Worm (Caenorhabditis elegans): Measurements from ENCODE around the gene nhr-38.

nhr-38 gene

ce11 chrIV:9709887-9710286 is at the start of gene nhr-38:
Gene nhr-38 (plus strand): TSS chrIV:9710187.
- TF ChIP-seq spr-3 (GFP tag; optimal IDR thresholded peaks at IDR 0.05) (no peak), nhr-42 (GFP tag; IDR thresholded peaks at IDR 0.05) (no peak), unc-62 (GFP tag; optimal IDR thresholded peaks at IDR 0.05 in 1 of 2) (peak in 1 of 2 experiments; percentile 41), unc-62 (tag; optimal IDR thresholded peaks at IDR 0.05) (no peak)

ce11 chrIV:9667084-9667483 is 42.9 kb upstream of the nhr-38 start:
- TF ChIP-seq nhr-10 (tag; optimal IDR thresholded peaks at IDR 0.05) (peak; percentile 28), dmd-6 (GFP tag; IDR thresholded peaks at IDR 0.05) (no peak), aha-1 (tag) (peak; percentile 81)

ce11 chrIV:9668103-9668672 is 41.8 kb upstream of the nhr-38 start:
- TF ChIP-seq T20F7.1 (GFP tag; optimal IDR thresholded peaks at IDR 0.05) (no peak), dmd-6 (GFP tag; IDR thresholded peaks at IDR 0.05) (peak; percentile 57), lin-1 (GFP tag; IDR thresholded peaks at IDR 0.05) (no peak), F26F4.8 (GFP tag; conservative IDR thresholded peaks at IDR 0.05) (no peak), nhr-102 (tag; optimal IDR thresholded peaks at IDR 0.05) (no peak), dve-1 (tag; optimal IDR thresholded peaks at IDR 0.05; ENCODE audit: insufficient read depth) (peak; percentile 83), mep-1 (tag; optimal IDR thresholded peaks at IDR 0.05) (peak; percentile 19), nhr-41 (GFP tag; IDR thresholded peaks at IDR 0.05) (no peak), nhr-77 (tag; optimal IDR thresholded peaks at IDR 0.05) (peak; percentile 13), madf-9 (GFP tag; conservative IDR thresholded peaks at IDR 0.05) (no peak), lsy-2 (tag; optimal IDR thresholded peaks at IDR 0.05) (peak in 1 of 2 experiments; percentile 20), pha-4 (GFP tag; IDR thresholded peaks at IDR 0.05) (no peak), pha-4 (tag; optimal IDR thresholded peaks at IDR 0.05) (no peak), mes-2 (tag; optimal IDR thresholded peaks at IDR 0.05; ENCODE audit: poor library complexity, severe bottlenecking) (no peak), madf-5 (GFP tag; IDR thresholded peaks at IDR 0.05) (no peak), D1046.2 (GFP tag; IDR thresholded peaks at IDR 0.05) (no peak), spr-3 (GFP tag; optimal IDR thresholded peaks at IDR 0.05) (no peak), ceh-20 (GFP tag; IDR thresholded peaks at IDR 0.05) (no peak), fos-1 (tag; optimal IDR thresholded peaks at IDR 0.05) (no peak), hlh-11 (tag; optimal IDR thresholded peaks at IDR 0.05) (peak; percentile 61), lin-38 (GFP tag; IDR thresholded peaks at IDR 0.05) (no peak), mdl-1 (tag; optimal IDR thresholded peaks at IDR 0.05) (peak in 1 of 2 experiments; percentile 38), unc-62 (GFP tag; optimal IDR thresholded peaks at IDR 0.05 in 1 of 2) (peak in 1 of 2 experiments; percentile 83), unc-62 (tag; optimal IDR thresholded peaks at IDR 0.05) (no peak), daf-16 (GFP tag; optimal IDR thresholded peaks at IDR 0.05) (no peak), daf-16 (tag; optimal IDR thresholded peaks at IDR 0.05) (peak; percentile 94), nhr-28 (tag; optimal IDR thresholded peaks at IDR 0.05) (peak; percentile 61), hlh-30 (tag; optimal IDR thresholded peaks at IDR 0.05; ENCODE audit: insufficient read depth) (peak; percentile 65)

- TF ChIP-seq hmg-1.1 (GFP tag; IDR thresholded peaks at IDR 0.05) (peak; percentile 43; the same call in 1 of the 2 replicates), mep-1 (tag; optimal IDR thresholded peaks at IDR 0.05) (peak; percentile 5), Y75B8A.6 (GFP tag; IDR thresholded peaks at IDR 0.05) (no peak), nhr-28 (tag; optimal IDR thresholded peaks at IDR 0.05) (peak; percentile 81), D1046.2 (GFP tag; IDR thresholded peaks at IDR 0.05) (no peak), hlh-30 (tag; optimal IDR thresholded peaks at IDR 0.05; ENCODE audit: insufficient read depth) (peak; percentile 77), zip-11 (GFP tag; IDR thresholded peaks at IDR 0.05) (no peak), dmd-6 (GFP tag; IDR thresholded peaks at IDR 0.05) (peak; percentile 56), mxl-3 (GFP tag; optimal IDR thresholded peaks at IDR 0.05) (peak; percentile 67), lin-39 (tag; optimal IDR thresholded peaks at IDR 0.05) (no peak), lin-13 (GFP tag; optimal IDR thresholded peaks at IDR 0.05) (no peak), saeg-2 (GFP tag; IDR thresholded peaks at IDR 0.05) (0 out of 2 replicates have a peak, but pooled peaks have one; percentile 42), hlh-11 (tag; optimal IDR thresholded peaks at IDR 0.05) (peak; percentile 81), unc-62 (GFP tag; optimal IDR thresholded peaks at IDR 0.05 in 1 of 2) (peak in 1 of 2 experiments; percentile 87), unc-62 (tag; optimal IDR thresholded peaks at IDR 0.05) (no peak), lsy-2 (tag; optimal IDR thresholded peaks at IDR 0.05) (peak in 1 of 2 experiments; percentile 48), mdl-1 (tag; optimal IDR thresholded peaks at IDR 0.05) (peak; percentile 24 to 80), dve-1 (tag; optimal IDR thresholded peaks at IDR 0.05; ENCODE audit: insufficient read depth) (peak; percentile 37), tra-1 (GFP tag; IDR thresholded peaks at IDR 0.05) (no peak)
These were observed 40.0 kb upstream of the nhr-38 start for ce11 chrIV:9669969-9670368.

Data from whole organism, L4 larva.